Worm (Caenorhabditis elegans) whole organism, young adult: ENCODE data around the gene trmt-10C.2.
A peak's percentile ranks its signal among the peaks of the same experiment; 100 is the strongest.

Experiments used
- lin-40 ChIP-seq: sonication (generic microtip); optimal IDR thresholded peaks from 2 replicates; lab custom pipeline; 2016; ENCODE audit warnings: missing genetic modification characterization, mild to moderate bottlenecking, missing compliant biosample characterization, missing genotype, missing genetic modification reagents
- nfya-2 ChIP-seq: fragments of 200-800 bp; sonication (Bioruptor generic); IDR thresholded peaks from 2 replicates; pipeline ENCODE4 v1.3.6; 2022; ENCODE audit warnings: missing genetic modification reagents, missing genetic modification characterization, missing compliant biosample characterization
- pbrm-1 ChIP-seq: fragments of 200-800 bp; sonication (Bioruptor generic); IDR thresholded peaks from 2 replicates; pipeline ENCODE4 v1.3.6; 2022; ENCODE audit warnings: missing genetic modification reagents, missing genetic modification characterization, missing compliant biosample characterization

- TF ChIP-seq pbrm-1 (peak; percentile 49; the same call in 1 of the 2 replicates), nfya-2 (GFP tag; lab: Robert Waterston, UW) (no peak), lin-40 (tag; lab: Kevin White, UChicago) (peak; percentile 45)
Observed at ce11 chrIII:6374947-6375415, 28.9 kb downstream of the trmt-10C.2 start, which contains the start of the genes rps-13 and nfx-1.
